Worm (Caenorhabditis elegans) whole organism, young adult: Measurements from ENCODE around the gene C16B8.4.

Experiments used
- B0019.2 ChIP-seq: fragments of 200-800 bp; sonication (Bioruptor generic); conservative IDR thresholded peaks from 2 replicates; pipeline ENCODE4 v1.3.6; 2022; ENCODE audit warnings: missing genetic modification reagents, missing genetic modification characterization, missing compliant biosample characterization
- B0261.1 ChIP-seq: sonication (generic microtip); optimal IDR thresholded peaks from 2 replicates; lab custom pipeline; 2016; ENCODE audit warnings: mild to moderate bottlenecking, missing genetic modification characterization, moderate library complexity, missing compliant biosample characterization
- B0336.3 ChIP-seq: fragments of 200-800 bp; sonication (Bioruptor generic); IDR thresholded peaks from 2 replicates; pipeline ENCODE4 v1.3.6; 2022; ENCODE audit warnings: missing genetic modification characterization, missing compliant biosample characterization
- C06A6.2 ChIP-seq: fragments of 200-800 bp; sonication (Bioruptor generic); conservative IDR thresholded peaks from 2 replicates; pipeline ENCODE4 v1.3.6; 2022; ENCODE audit warnings: missing genetic modification characterization, missing compliant biosample characterization
- F23B12.7 ChIP-seq: sonication (generic microtip); optimal IDR thresholded peaks from 2 replicates; lab custom pipeline; 2017; ENCODE audit warnings: missing genetic modification characterization, mild to moderate bottlenecking, missing compliant biosample characterization, antibody characterized with exemption, moderate library complexity; ENCODE audit not compliant: insufficient read depth
- F33H1.4 ChIP-seq: fragments of 200-800 bp; sonication (Bioruptor generic); IDR thresholded peaks from 2 replicates; pipeline ENCODE4 v1.3.6; 2022; ENCODE audit warnings: missing genetic modification reagents, missing genetic modification characterization, missing compliant biosample characterization
- F37B4.10 ChIP-seq: fragments of 200-800 bp; sonication (Bioruptor generic); IDR thresholded peaks from 2 replicates; pipeline ENCODE4 v1.3.6; 2022; ENCODE audit warnings: missing genetic modification characterization, missing compliant biosample characterization
- F52B5.7 ChIP-seq: sonication (generic microtip); optimal IDR thresholded peaks from 2 replicates; lab custom pipeline; 2016; ENCODE audit warnings: mild to moderate bottlenecking, missing genetic modification characterization, missing compliant biosample characterization
- F57C9.4 ChIP-seq: sonication (generic microtip); optimal IDR thresholded peaks from 2 replicates; lab custom pipeline; 2017; ENCODE audit warnings: mild to moderate bottlenecking, missing genetic modification characterization, missing compliant biosample characterization
- athp-1 ChIP-seq: sonication (generic microtip); optimal IDR thresholded peaks from 2 replicates; lab custom pipeline; 2017; ENCODE audit warnings: mild to moderate bottlenecking, missing genetic modification characterization, missing compliant biosample characterization
- cebp-1 ChIP-seq, 2 experiments: fragments of 200-800 bp in 1 of 2; sonication (Bioruptor generic) in 1 of 2; sonication (generic microtip) in 1 of 2; IDR thresholded peaks in 1 of 2; optimal IDR thresholded peaks in 1 of 2; 2 replicates each; pipeline versions ENCODE4 v1.3.6 to Lab custom; 2017 to 2022; ENCODE audit warnings: missing compliant biosample characterization in 2 of 2, missing genetic modification characterization in 2 of 2, mild to moderate bottlenecking in 1 of 2, missing genetic modification reagents in 1 of 2, moderate library complexity in 1 of 2
- ceh-40 ChIP-seq: fragments of 200-800 bp; sonication (Bioruptor generic); IDR thresholded peaks from 2 replicates; pipeline ENCODE4 v1.3.6; 2022; ENCODE audit warnings: missing genetic modification characterization, missing compliant biosample characterization
- dox-1 ChIP-seq: fragments of 200-800 bp; sonication (Bioruptor generic); IDR thresholded peaks from 2 replicates; pipeline ENCODE4 v1.3.6; 2022; ENCODE audit warnings: missing genetic modification reagents, missing genetic modification characterization, missing compliant biosample characterization
- efl-1 ChIP-seq: fragments of 150-350 bp; optimal IDR thresholded peaks from 2 replicates; lab custom pipeline; 2014; ENCODE audit warnings: missing biosample characterization, missing genetic modification reagents, missing genetic modification characterization
- egl-18 ChIP-seq: fragments of 200-800 bp; sonication (Bioruptor generic); IDR thresholded peaks from 2 replicates; pipeline ENCODE4 v1.3.6; 2022; ENCODE audit warnings: missing genetic modification reagents, missing genetic modification characterization, missing compliant biosample characterization
- egl-44 ChIP-seq: fragments of 200-800 bp; sonication (Bioruptor generic); IDR thresholded peaks from 2 replicates; pipeline ENCODE4 v1.3.6; 2022; ENCODE audit warnings: missing genetic modification reagents, missing genetic modification characterization, missing compliant biosample characterization
- egrh-3 ChIP-seq: fragments of 200-800 bp; sonication (Bioruptor generic); IDR thresholded peaks from 2 replicates; pipeline ENCODE4 v1.3.6; 2022; ENCODE audit warnings: missing genetic modification reagents, missing genetic modification characterization, missing compliant biosample characterization
- hmg-1.2 ChIP-seq: fragments of 200-800 bp; sonication (Bioruptor generic); IDR thresholded peaks from 2 replicates; pipeline ENCODE4 v1.3.6; 2022; ENCODE audit warnings: missing genetic modification reagents, missing genetic modification characterization, missing compliant biosample characterization
- hmg-20 ChIP-seq: fragments of 200-800 bp; sonication (Bioruptor generic); IDR thresholded peaks from 2 replicates; pipeline ENCODE4 v1.3.6; 2022; ENCODE audit warnings: missing genetic modification reagents, missing genetic modification characterization, missing compliant biosample characterization
- hrde-1 ChIP-seq: sonication (generic microtip); optimal IDR thresholded peaks from 2 replicates; lab custom pipeline; 2016; ENCODE audit warnings: missing genetic modification characterization, mild to moderate bottlenecking, missing compliant biosample characterization, moderate library complexity, missing genotype, missing genetic modification reagents, borderline replicate concordance
- hsf-1 ChIP-seq: fragments of 200-800 bp; sonication (Bioruptor generic); IDR thresholded peaks from 2 replicates; pipeline ENCODE4 v1.3.6; 2022; ENCODE audit warnings: missing genetic modification reagents, missing genetic modification characterization, missing compliant biosample characterization
- lag-1 ChIP-seq: fragments of 200-800 bp; sonication (Bioruptor generic); IDR thresholded peaks from 2 replicates; pipeline ENCODE4 v1.3.6; 2022; ENCODE audit warnings: missing genetic modification reagents, missing genetic modification characterization, missing compliant biosample characterization
- lin-26 ChIP-seq: fragments of 200-800 bp; sonication (Bioruptor generic); IDR thresholded peaks from 2 replicates; pipeline ENCODE4 v1.3.6; 2022; ENCODE audit warnings: missing genetic modification reagents, missing genetic modification characterization, missing compliant biosample characterization
- lin-40 ChIP-seq: sonication (generic microtip); optimal IDR thresholded peaks from 2 replicates; lab custom pipeline; 2016; ENCODE audit warnings: missing genetic modification characterization, mild to moderate bottlenecking, missing compliant biosample characterization, missing genotype, missing genetic modification reagents
- madf-6 ChIP-seq: fragments of 200-800 bp; sonication (Bioruptor generic); IDR thresholded peaks from 2 replicates; pipeline ENCODE4 v1.3.6; 2022; ENCODE audit warnings: missing genetic modification reagents, missing genetic modification characterization, missing compliant biosample characterization
- mes-4 ChIP-seq: sonication (generic microtip); optimal IDR thresholded peaks from 2 replicates; lab custom pipeline; 2016; ENCODE audit warnings: missing genotype, missing genetic modification characterization, missing compliant biosample characterization
- nhr-27 ChIP-seq: fragments of 200-800 bp; sonication (Bioruptor generic); optimal IDR thresholded peaks from 2 replicates; lab custom pipeline; 2018; ENCODE audit warnings: mild to moderate bottlenecking, missing genetic modification characterization, moderate library complexity, missing compliant biosample characterization
- nhr-80 ChIP-seq: sonication (generic microtip); optimal IDR thresholded peaks from 2 replicates; lab custom pipeline; 2016; ENCODE audit warnings: missing genetic modification characterization, missing compliant biosample characterization
- pha-4 ChIP-seq: fragments of 150-350 bp; sonication (generic microtip); optimal IDR thresholded peaks from 2 replicates; lab custom pipeline; 2014; ENCODE audit warnings: missing biosample characterization, missing genetic modification reagents, missing genetic modification characterization
- rec-8 ChIP-seq, 2 experiments: sonication (generic microtip); optimal IDR thresholded peaks; 2 replicates each; lab custom pipeline; 2016; ENCODE audit warnings: mild to moderate bottlenecking in 2 of 2, missing genetic modification characterization in 2 of 2, missing genetic modification reagents in 2 of 2, missing genotype in 2 of 2, missing biosample characterization in 1 of 2, missing compliant biosample characterization in 1 of 2, moderate library complexity in 1 of 2
- repo-1 ChIP-seq: sonication (generic microtip); optimal IDR thresholded peaks from 2 replicates; lab custom pipeline; 2017; ENCODE audit warnings: mild to moderate bottlenecking, missing genetic modification characterization, missing compliant biosample characterization
- rpc-1 ChIP-seq, 2 experiments: fragments of 150-350 bp in 1 of 2; sonication (generic microtip) in 1 of 2; optimal IDR thresholded peaks; 2 replicates each; lab custom pipeline; 2014 to 2018; ENCODE audit warnings: missing biosample characterization in 1 of 2, missing genetic modification characterization in 1 of 2, missing genetic modification reagents in 1 of 2, missing genotype in 1 of 2
- sdz-38 ChIP-seq: sonication (generic microtip); optimal IDR thresholded peaks from 2 replicates; lab custom pipeline; 2016; ENCODE audit warnings: missing genotype, missing genetic modification characterization, missing compliant biosample characterization
- sea-2 ChIP-seq: fragments of 200-800 bp; sonication (Bioruptor generic); IDR thresholded peaks from 2 replicates; pipeline ENCODE4 v1.3.6; 2022; ENCODE audit warnings: missing genetic modification characterization, missing compliant biosample characterization
- snpc-1.1 ChIP-seq: sonication (generic microtip); optimal IDR thresholded peaks from 2 replicates; lab custom pipeline; 2017; ENCODE audit warnings: missing genetic modification characterization, mild to moderate bottlenecking, missing compliant biosample characterization, antibody characterized with exemption, moderate library complexity, missing genotype, missing genetic modification reagents; ENCODE audit not compliant: insufficient read depth
- snpc-3.4 ChIP-seq: sonication (generic microtip); optimal IDR thresholded peaks from 2 replicates; lab custom pipeline; 2017; ENCODE audit warnings: missing genetic modification characterization, mild to moderate bottlenecking, missing compliant biosample characterization, antibody characterized with exemption, moderate library complexity, missing genotype, missing genetic modification reagents
- tbp1 ChIP-seq: fragments of 200-800 bp; sonication (Bioruptor generic); optimal IDR thresholded peaks from 2 replicates; lab custom pipeline; 2018; ENCODE audit warnings: mild to moderate bottlenecking, missing genetic modification characterization, missing compliant biosample characterization
- xnd-1 ChIP-seq: sonication (generic microtip); optimal IDR thresholded peaks from 2 replicates; lab custom pipeline; 2016; ENCODE audit warnings: missing genotype, missing genetic modification reagents, missing genetic modification characterization, missing compliant biosample characterization
- ztf-6 ChIP-seq: fragments of 200-800 bp; sonication (Bioruptor generic); IDR thresholded peaks from 2 replicates; pipeline ENCODE4 v1.3.6; 2022; ENCODE audit warnings: missing genetic modification reagents, missing genetic modification characterization, missing compliant biosample characterization

The C16B8.4 gene

ce11 chrX:3959221-3959620, 14.2 kb downstream of the C16B8.4 start:
- no peak for TF ChIP-seq F37B4.10 (GFP tag; lab: Robert Waterston, UW)
- no peak for TF ChIP-seq B0336.3
- TF ChIP-seq cebp-1 (GFP tag; IDR thresholded peaks at IDR 0.05; lab: Robert Waterston, UW) = no peak
- TF ChIP-seq cebp-1 (tag; optimal IDR thresholded peaks at IDR 0.05; lab: Kevin White, UChicago) = no peak
- no peak for TF ChIP-seq mes-4 (tag; lab: Kevin White, UChicago)
- TF ChIP-seq pha-4 (tag; lab: Kevin White, UChicago) = no peak
- no peak for TF ChIP-seq egrh-3 (GFP tag; lab: Robert Waterston, UW)
- TF ChIP-seq hmg-20 (GFP tag; lab: Robert Waterston, UW) = no peak
- TF ChIP-seq hmg-1.2 (GFP tag; lab: Robert Waterston, UW) = no peak
- TF ChIP-seq, all 124 proteins: peak for 0

DNA sequence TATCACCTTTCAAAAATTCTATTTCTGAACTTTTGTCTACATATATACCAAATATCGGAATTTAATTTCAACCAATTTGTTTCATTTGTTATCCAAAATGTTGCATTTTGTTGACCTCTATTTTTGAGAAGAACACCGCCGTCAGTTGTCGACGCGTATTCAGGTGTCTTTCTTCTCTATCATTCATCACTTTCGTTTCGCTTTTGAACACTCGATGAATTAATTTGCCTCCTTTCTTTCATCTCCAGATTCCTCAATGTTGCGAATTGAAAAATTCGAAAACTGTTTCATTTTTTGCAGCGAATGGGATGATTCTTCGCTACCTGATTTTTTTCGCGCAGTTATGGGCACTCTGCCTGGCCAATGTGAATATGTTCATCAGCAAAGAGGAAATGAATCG, 15.2 kb downstream of the C16B8.4 start, which contains the start of gene lin-18:
lin-18 (plus strand) TSS at position 301 of the 400 bp plus-strand sequence.
- TF ChIP-seq dox-1 (GFP tag; lab: Robert Waterston, UW) = no peak
- TF ChIP-seq rec-8 (tag; optimal IDR thresholded peaks at IDR 0.05; lab: Kevin White, UChicago) = no peak
- TF ChIP-seq xnd-1 = no peak
- TF ChIP-seq snpc-3.4 (tag; lab: Kevin White, UChicago) = no peak

- TF ChIP-seq lin-26 (no peak), F23B12.7 (no peak), egl-44 (GFP tag; lab: Robert Waterston, UW) (no peak), sdz-38 (tag; lab: Kevin White, UChicago) (no peak), snpc-1.1 (tag; lab: Kevin White, UChicago) (no peak), efl-1 (GFP tag; lab: Kevin White, UChicago) (no peak), hrde-1 (tag; lab: Kevin White, UChicago) (no peak), repo-1 (tag; lab: Kevin White, UChicago) (no peak), ceh-40 (no peak), lin-40 (no peak), mes-4 (tag; lab: Kevin White, UChicago) (no peak), nhr-27 (tag; lab: Kevin White, UChicago) (no peak)
Measured at ce11 chrX:3957475-3958204, 15.8 kb downstream of the C16B8.4 start.

DNA sequence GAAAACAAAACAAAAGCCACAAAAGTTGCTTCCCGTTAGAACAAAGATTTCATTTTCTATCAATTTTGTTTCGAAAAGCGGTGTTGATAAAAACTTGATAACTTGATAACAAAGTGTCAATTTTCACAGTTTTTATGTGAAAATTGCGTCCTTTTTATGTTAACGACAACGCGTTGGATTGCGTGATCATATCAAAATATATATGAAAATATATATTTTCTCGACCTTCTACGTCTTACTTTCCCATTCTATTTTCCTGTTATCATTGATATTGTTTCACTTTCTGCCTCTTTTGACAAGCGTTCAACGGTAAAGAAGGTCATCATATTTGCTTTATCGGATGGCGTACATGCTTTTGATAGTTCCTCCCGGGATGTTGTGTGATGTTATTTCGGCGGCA, 20.7 kb downstream of the C16B8.4 start:
- TF ChIP-seq lag-1 (GFP tag; lab: Robert Waterston, UW) = no peak
- peak; percentile 84 for TF ChIP-seq nhr-80 (tag; lab: Kevin White, UChicago)

ce11 chrX:3949763-3950162, 23.7 kb downstream of the C16B8.4 start:
- TF ChIP-seq B0261.1 (tag; lab: Kevin White, UChicago) (peak; percentile 53), F57C9.4 (tag; lab: Kevin White, UChicago) (no peak), snpc-3.4 (tag; lab: Kevin White, UChicago) (no peak), sdz-38 (tag; lab: Kevin White, UChicago) (no peak), hmg-20 (GFP tag; lab: Robert Waterston, UW) (no peak), ztf-6 (GFP tag; lab: Robert Waterston, UW) (no peak), athp-1 (tag; lab: Kevin White, UChicago) (no peak), F33H1.4 (GFP tag; lab: Robert Waterston, UW) (no peak), rpc-1 (optimal IDR thresholded peaks at IDR 0.05; lab: Kevin White, UChicago) (no peak), rpc-1 (tag; optimal IDR thresholded peaks at IDR 0.05; lab: Kevin White, UChicago) (peak; percentile 59), sea-2 (GFP tag; lab: Robert Waterston, UW) (no peak), hsf-1 (GFP tag; lab: Robert Waterston, UW) (no peak), C06A6.2 (GFP tag; lab: Robert Waterston, UW) (no peak), B0019.2 (GFP tag; lab: Robert Waterston, UW) (no peak), F23B12.7 (no peak), egl-18 (GFP tag; lab: Robert Waterston, UW) (0 out of 2 replicates have a peak, but pooled peaks have one; percentile 31), F52B5.7 (tag; lab: Kevin White, UChicago) (no peak), xnd-1 (no peak), madf-6 (GFP tag; lab: Robert Waterston, UW) (no peak), tbp1 (GFP tag; lab: Kevin White, UChicago) (peak; percentile 80)
